Fruit fly (Drosophila melanogaster) whole organism: Measurements from ENCODE around the gene CG5326.

Source experiments
- CG8478 ChIP-seq: fragments of >200 bp; optimal IDR thresholded peaks from 2 replicates; lab custom pipeline; 2018; ENCODE audit warnings: inconsistent platforms
- Dll ChIP-seq: fragments of >200 bp; optimal IDR thresholded peaks from 2 replicates; lab custom pipeline; 2017
- EcR ChIP-seq, 2 experiments: fragments of >200 bp; optimal IDR thresholded peaks; 2 replicates each; lab custom pipeline; 2017; ENCODE audit warnings: missing biosample characterization in 2 of 2, missing genetic modification characterization in 2 of 2, missing genetic modification reagents in 2 of 2
- pan ChIP-seq: fragments of >200 bp; optimal IDR thresholded peaks from 2 replicates; lab custom pipeline; 2017
- psq ChIP-seq: fragments of >200 bp; optimal IDR thresholded peaks from 2 replicates; lab custom pipeline; 2017
- usp ChIP-seq: fragments of >200 bp; optimal IDR thresholded peaks from 2 replicates; lab custom pipeline; 2017; ENCODE audit warnings: missing biosample characterization, missing genetic modification characterization, mixed read lengths

dm6 chr3R:22531801-22532200 is 7.9 kb downstream of the CG5326 start, which contains the start of gene CG33093:
- TF ChIP-seq usp (GFP tag; lab: Kevin White, UChicago) (no peak), pan (no peak), CG8478 (lab: Kevin White, UChicago) (no peak), EcR (GFP tag; optimal IDR thresholded peaks at IDR 0.05; lab: Kevin White, UChicago) (no peak), psq (lab: Kevin White, UChicago) (no peak), Dll (lab: Kevin White, UChicago) (no peak)
